Worm (Caenorhabditis elegans) whole organism, young adult: ENCODE results near the gene trm-1.

Experiments used
- B0261.1 ChIP-seq: sonication (generic microtip); optimal IDR thresholded peaks from 2 replicates; lab custom pipeline; 2016; ENCODE audit warnings: mild to moderate bottlenecking, missing genetic modification characterization, moderate library complexity, missing compliant biosample characterization
- B0336.3 ChIP-seq: fragments of 200-800 bp; sonication (Bioruptor generic); IDR thresholded peaks from 2 replicates; pipeline ENCODE4 v1.3.6; 2022; ENCODE audit warnings: missing genetic modification characterization, missing compliant biosample characterization
- D2030.7 ChIP-seq: fragments of 200-800 bp; sonication (Bioruptor generic); IDR thresholded peaks from 2 replicates; pipeline ENCODE4 v1.3.6; 2022; ENCODE audit warnings: missing genetic modification reagents, missing genetic modification characterization, missing compliant biosample characterization
- F33H1.4 ChIP-seq: fragments of 200-800 bp; sonication (Bioruptor generic); IDR thresholded peaks from 2 replicates; pipeline ENCODE4 v1.3.6; 2022; ENCODE audit warnings: missing genetic modification reagents, missing genetic modification characterization, missing compliant biosample characterization
- Y56A3A.18 ChIP-seq: fragments of 200-800 bp; sonication (Bioruptor generic); IDR thresholded peaks from 2 replicates; pipeline ENCODE4 v1.3.6; 2022; ENCODE audit warnings: missing genetic modification reagents, missing genetic modification characterization, missing compliant biosample characterization
- Y67H2A.10 ChIP-seq: fragments of 200-800 bp; sonication (Bioruptor generic); conservative IDR thresholded peaks from 2 replicates; pipeline ENCODE4 v1.3.6; 2022; ENCODE audit warnings: missing genetic modification reagents, missing genetic modification characterization, missing compliant biosample characterization
- Y79H2A.3 ChIP-seq: fragments of 200-800 bp; sonication (Bioruptor generic); conservative IDR thresholded peaks from 2 replicates; pipeline ENCODE4 v1.3.6; 2022; ENCODE audit warnings: missing genetic modification reagents, missing genetic modification characterization, missing compliant biosample characterization
- Y95B8A.8 ChIP-seq: fragments of 200-800 bp; sonication (Bioruptor generic); IDR thresholded peaks from 2 replicates; pipeline ENCODE4 v1.3.6; 2022; ENCODE audit warnings: missing genetic modification reagents, missing genetic modification characterization, missing compliant biosample characterization
- ZK185.1 ChIP-seq: sonication (generic microtip); optimal IDR thresholded peaks from 2 replicates; lab custom pipeline; 2016; ENCODE audit warnings: mild to moderate bottlenecking, missing genetic modification characterization, missing compliant biosample characterization; ENCODE audit not compliant: poor library complexity, severe bottlenecking
- attf-5 ChIP-seq: fragments of 200-800 bp; sonication (Bioruptor generic); optimal IDR thresholded peaks from 2 replicates; lab custom pipeline; 2018; ENCODE audit warnings: mild to moderate bottlenecking, missing genetic modification characterization, missing compliant biosample characterization
- bed-2 ChIP-seq: fragments of 200-800 bp; sonication (Bioruptor generic); IDR thresholded peaks from 2 replicates; pipeline ENCODE4 v1.3.6; 2022; ENCODE audit warnings: missing genetic modification reagents, missing genetic modification characterization, missing compliant biosample characterization
- chd-7 ChIP-seq: sonication (generic microtip); optimal IDR thresholded peaks from 2 replicates; lab custom pipeline; 2016; ENCODE audit warnings: mild to moderate bottlenecking, missing genetic modification characterization, moderate library complexity, missing compliant biosample characterization
- die-1 ChIP-seq: sonication (generic microtip); optimal IDR thresholded peaks from 2 replicates; lab custom pipeline; 2016; ENCODE audit warnings: missing genotype, mild to moderate bottlenecking, missing genetic modification characterization, missing compliant biosample characterization
- efl-1 ChIP-seq: fragments of 150-350 bp; optimal IDR thresholded peaks from 2 replicates; lab custom pipeline; 2014; ENCODE audit warnings: missing biosample characterization, missing genetic modification reagents, missing genetic modification characterization
- hlh-12 ChIP-seq: sonication (generic microtip); optimal IDR thresholded peaks from 2 replicates; lab custom pipeline; 2016; ENCODE audit warnings: missing genetic modification characterization, missing compliant biosample characterization
- hmg-1.2 ChIP-seq: fragments of 200-800 bp; sonication (Bioruptor generic); IDR thresholded peaks from 2 replicates; pipeline ENCODE4 v1.3.6; 2022; ENCODE audit warnings: missing genetic modification reagents, missing genetic modification characterization, missing compliant biosample characterization
- hsf-1 ChIP-seq: fragments of 200-800 bp; sonication (Bioruptor generic); IDR thresholded peaks from 2 replicates; pipeline ENCODE4 v1.3.6; 2022; ENCODE audit warnings: missing genetic modification reagents, missing genetic modification characterization, missing compliant biosample characterization
- lag-1 ChIP-seq: fragments of 200-800 bp; sonication (Bioruptor generic); IDR thresholded peaks from 2 replicates; pipeline ENCODE4 v1.3.6; 2022; ENCODE audit warnings: missing genetic modification reagents, missing genetic modification characterization, missing compliant biosample characterization
- let-526 ChIP-seq: fragments of 200-800 bp; sonication (Bioruptor generic); IDR thresholded peaks from 2 replicates; pipeline ENCODE4 v1.3.6; 2022; ENCODE audit warnings: missing genetic modification reagents, missing genetic modification characterization, missing compliant biosample characterization
- lin-26 ChIP-seq: fragments of 200-800 bp; sonication (Bioruptor generic); IDR thresholded peaks from 2 replicates; pipeline ENCODE4 v1.3.6; 2022; ENCODE audit warnings: missing genetic modification reagents, missing genetic modification characterization, missing compliant biosample characterization
- lin-35 ChIP-seq, 3 experiments: fragments of 150-350 bp in 2 of 3; sonication (generic microtip) in 1 of 3; optimal IDR thresholded peaks; 2 replicates each; lab custom pipeline; 2014 to 2018; ENCODE audit warnings: missing biosample characterization in 3 of 3, missing genetic modification characterization in 3 of 3, missing genetic modification reagents in 3 of 3
- lin-54 ChIP-seq: fragments of 200-800 bp; sonication (Bioruptor generic); optimal IDR thresholded peaks from 2 replicates; lab custom pipeline; 2018; ENCODE audit warnings: mild to moderate bottlenecking, missing genetic modification characterization, missing compliant biosample characterization
- lsl-1 ChIP-seq: fragments of 200-800 bp; sonication (Bioruptor generic); optimal IDR thresholded peaks from 2 replicates; lab custom pipeline; 2018; ENCODE audit warnings: mild to moderate bottlenecking, missing genetic modification characterization, moderate library complexity, missing compliant biosample characterization
- madf-10 ChIP-seq: sonication (generic microtip); optimal IDR thresholded peaks from 2 replicates; lab custom pipeline; 2016; ENCODE audit warnings: mild to moderate bottlenecking, missing genetic modification characterization, missing compliant biosample characterization
- madf-3 ChIP-seq: fragments of 200-800 bp; sonication (Bioruptor generic); IDR thresholded peaks from 2 replicates; pipeline ENCODE4 v1.3.6; 2022; ENCODE audit warnings: missing genetic modification reagents, missing genetic modification characterization, missing compliant biosample characterization
- madf-8 ChIP-seq: fragments of 200-800 bp; sonication (Bioruptor generic); conservative IDR thresholded peaks from 2 replicates; pipeline ENCODE4 v1.3.6; 2022; ENCODE audit warnings: missing genetic modification reagents, missing genetic modification characterization, missing compliant biosample characterization
- mcd-1 ChIP-seq: fragments of 200-800 bp; sonication (Bioruptor generic); IDR thresholded peaks from 2 replicates; pipeline ENCODE4 v1.3.6; 2022; ENCODE audit warnings: missing genetic modification reagents, missing genetic modification characterization, missing compliant biosample characterization
- mxl-1 ChIP-seq: sonication (generic microtip); optimal IDR thresholded peaks from 2 replicates; lab custom pipeline; 2016; ENCODE audit warnings: missing genetic modification characterization, missing compliant biosample characterization
- nfya-2 ChIP-seq: fragments of 200-800 bp; sonication (Bioruptor generic); IDR thresholded peaks from 2 replicates; pipeline ENCODE4 v1.3.6; 2022; ENCODE audit warnings: missing genetic modification reagents, missing genetic modification characterization, missing compliant biosample characterization
- nhr-80 ChIP-seq: sonication (generic microtip); optimal IDR thresholded peaks from 2 replicates; lab custom pipeline; 2016; ENCODE audit warnings: missing genetic modification characterization, missing compliant biosample characterization
- nhr-90 ChIP-seq: sonication (generic microtip); optimal IDR thresholded peaks from 2 replicates; lab custom pipeline; 2016; ENCODE audit warnings: missing genotype, mild to moderate bottlenecking, missing genetic modification characterization, missing compliant biosample characterization
- pbrm-1 ChIP-seq: fragments of 200-800 bp; sonication (Bioruptor generic); IDR thresholded peaks from 2 replicates; pipeline ENCODE4 v1.3.6; 2022; ENCODE audit warnings: missing genetic modification reagents, missing genetic modification characterization, missing compliant biosample characterization
- pha-4 ChIP-seq: fragments of 150-350 bp; sonication (generic microtip); optimal IDR thresholded peaks from 2 replicates; lab custom pipeline; 2014; ENCODE audit warnings: missing biosample characterization, missing genetic modification reagents, missing genetic modification characterization
- rec-8 ChIP-seq, 2 experiments: sonication (generic microtip); optimal IDR thresholded peaks; 2 replicates each; lab custom pipeline; 2016; ENCODE audit warnings: mild to moderate bottlenecking in 2 of 2, missing genetic modification characterization in 2 of 2, missing genetic modification reagents in 2 of 2, missing genotype in 2 of 2, missing biosample characterization in 1 of 2, missing compliant biosample characterization in 1 of 2, moderate library complexity in 1 of 2
- rpc-1 ChIP-seq, 2 experiments: fragments of 150-350 bp in 1 of 2; sonication (generic microtip) in 1 of 2; optimal IDR thresholded peaks; 2 replicates each; lab custom pipeline; 2014 to 2018; ENCODE audit warnings: missing biosample characterization in 1 of 2, missing genetic modification characterization in 1 of 2, missing genetic modification reagents in 1 of 2, missing genotype in 1 of 2
- snpc-4 ChIP-seq, 5 experiments: fragments of 150-350 bp in 1 of 5; sonication (generic microtip) in 4 of 5; optimal IDR thresholded peaks; 2 replicates each; lab custom pipeline; 2014 to 2018; ENCODE audit warnings: missing genetic modification characterization in 5 of 5, missing biosample characterization in 3 of 5, antibody characterized with exemption in 2 of 5, mild to moderate bottlenecking in 2 of 5, missing compliant biosample characterization in 2 of 5, missing genotype in 2 of 5, moderate library complexity in 2 of 5, missing genetic modification reagents in 1 of 5
- sptf-2 ChIP-seq: fragments of 200-800 bp; sonication (Bioruptor generic); optimal IDR thresholded peaks from 2 replicates; lab custom pipeline; 2018; ENCODE audit warnings: mild to moderate bottlenecking, missing genetic modification characterization, missing compliant biosample characterization
- tbp1 ChIP-seq: fragments of 200-800 bp; sonication (Bioruptor generic); optimal IDR thresholded peaks from 2 replicates; lab custom pipeline; 2018; ENCODE audit warnings: mild to moderate bottlenecking, missing genetic modification characterization, missing compliant biosample characterization
- unc-130 ChIP-seq: sonication (generic microtip); optimal IDR thresholded peaks from 2 replicates; lab custom pipeline; 2016; ENCODE audit warnings: missing genetic modification reagents, missing genetic modification characterization, missing compliant biosample characterization
- ztf-18 ChIP-seq: sonication (generic microtip); optimal IDR thresholded peaks from 2 replicates; lab custom pipeline; 2016; ENCODE audit warnings: missing genotype, mild to moderate bottlenecking, missing genetic modification characterization, missing compliant biosample characterization
- ztf-26 ChIP-seq: sonication (generic microtip); optimal IDR thresholded peaks from 2 replicates; lab custom pipeline; 2017; ENCODE audit warnings: missing genetic modification characterization, missing compliant biosample characterization
- ztf-3 ChIP-seq: fragments of 200-800 bp; sonication (Bioruptor generic); optimal IDR thresholded peaks from 2 replicates; lab custom pipeline; 2018; ENCODE audit warnings: mild to moderate bottlenecking, missing genetic modification characterization, missing compliant biosample characterization
- ztf-6 ChIP-seq: fragments of 200-800 bp; sonication (Bioruptor generic); IDR thresholded peaks from 2 replicates; pipeline ENCODE4 v1.3.6; 2022; ENCODE audit warnings: missing genetic modification reagents, missing genetic modification characterization, missing compliant biosample characterization

trm-1 gene

DNA sequence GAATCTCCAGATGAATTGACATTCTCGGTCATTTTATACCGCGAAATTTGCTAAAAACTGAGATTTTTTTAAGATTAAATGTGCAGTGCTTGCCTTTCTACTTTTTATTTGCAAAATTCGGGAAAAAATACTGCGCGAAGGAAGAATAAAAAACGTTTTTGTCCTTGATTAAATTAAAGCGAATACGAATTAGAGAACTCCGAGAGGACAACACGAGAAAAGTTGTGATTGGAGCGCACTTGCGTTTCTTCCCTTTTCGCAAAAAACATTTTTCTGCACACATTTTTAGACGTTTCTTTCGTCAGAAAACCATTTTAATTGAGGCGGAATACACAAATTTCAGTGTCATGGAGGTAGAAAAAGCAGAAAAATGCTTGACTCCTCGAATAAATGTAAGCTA is at the start of gene trm-1, which contains the start of gene ints-2:
Gene trm-1 (minus strand): TSS at position 175 of the 400 bp plus-strand sequence.
Gene ints-2 (plus strand): TSS at position 249 of the 400 bp plus-strand sequence.
- TF ChIP-seq hmg-1.2 (0 out of 2 replicates have a peak, but pooled peaks have one; percentile 19), mcd-1 (GFP tag; lab: Robert Waterston, UW) (peak; percentile 96), snpc-4 (GFP tag; optimal IDR thresholded peaks at IDR 0.05; lab: Kevin White, UChicago) (no peak), snpc-4 (tag; optimal IDR thresholded peaks at IDR 0.05; lab: Kevin White, UChicago) (peak in 1 of 4 experiments; percentile 45), lsl-1 (peak; percentile 4), F33H1.4 (peak; percentile 21; the same call in 1 of the 2 replicates), lin-35 (GFP tag; optimal IDR thresholded peaks at IDR 0.05; lab: Kevin White, UChicago) (peak in 1 of 3 experiments; percentile 36), Y95B8A.8 (no peak), lin-54 (GFP tag; lab: Kevin White, UChicago) (peak; percentile 10), Y67H2A.10 (GFP tag; lab: Robert Waterston, UW) (no peak), madf-8 (GFP tag; lab: Robert Waterston, UW) (no peak), attf-5 (GFP tag; lab: Kevin White, UChicago) (peak; percentile 20), let-526 (no peak), ZK185.1 (tag; lab: Kevin White, UChicago) (peak; percentile 27), ztf-26 (no peak), efl-1 (GFP tag; lab: Kevin White, UChicago) (peak; percentile 21)

- TF ChIP-seq Y56A3A.18 (GFP tag; lab: Robert Waterston, UW) (no peak), hlh-12 (tag; lab: Kevin White, UChicago) (no peak), nhr-80 (tag; lab: Kevin White, UChicago) (peak; percentile 22)
Measured at ce11 chrV:14231656-14232055, 46.2 kb upstream of the trm-1 start.

DNA sequence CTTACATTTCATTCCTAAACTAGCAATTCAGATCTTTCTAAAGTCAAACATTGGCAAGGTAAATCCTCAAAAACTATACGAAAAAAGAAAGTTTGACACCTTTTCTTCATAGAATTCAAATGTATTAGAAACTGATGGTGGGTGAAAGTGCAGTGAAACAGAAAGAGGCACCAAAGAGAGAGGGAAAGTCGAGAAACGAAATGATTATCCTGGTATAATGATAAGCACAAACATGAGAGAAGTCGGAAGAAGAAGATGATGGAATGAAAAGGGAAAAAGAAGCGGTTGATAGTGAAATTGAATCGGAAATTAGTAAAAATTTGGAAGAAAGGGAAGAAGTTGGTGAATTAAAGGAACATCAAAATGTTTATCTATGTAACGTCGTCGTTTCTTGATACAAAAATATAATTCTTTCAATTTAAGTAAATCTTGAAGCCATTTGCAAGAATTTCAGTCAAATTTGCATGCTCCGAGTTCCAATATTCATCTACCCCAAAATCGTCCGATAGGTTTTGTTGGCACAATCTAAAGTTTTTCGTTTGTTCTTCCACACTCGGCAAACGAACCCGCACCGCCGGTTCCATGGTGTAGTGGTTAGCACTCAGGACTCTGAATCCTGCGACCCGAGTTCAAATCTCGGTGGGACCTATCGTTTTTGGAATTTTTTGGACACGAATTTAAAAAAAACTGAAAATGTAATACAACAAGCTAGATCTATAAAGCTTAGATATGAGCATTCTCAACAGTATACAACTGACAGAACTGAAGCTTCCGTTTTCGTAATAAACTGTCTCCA is 45.6 kb upstream of the trm-1 start:
- TF ChIP-seq die-1 (tag; lab: Kevin White, UChicago) (peak; percentile 37), nfya-2 (no peak), sptf-2 (GFP tag; lab: Kevin White, UChicago) (no peak), rpc-1 (optimal IDR thresholded peaks at IDR 0.05; lab: Kevin White, UChicago) (peak; percentile 55), rpc-1 (tag; optimal IDR thresholded peaks at IDR 0.05; lab: Kevin White, UChicago) (peak; percentile 80), snpc-4 (GFP tag; optimal IDR thresholded peaks at IDR 0.05; lab: Kevin White, UChicago) (peak; percentile 0), snpc-4 (tag; optimal IDR thresholded peaks at IDR 0.05; lab: Kevin White, UChicago) (peak in 1 of 4 experiments; percentile 12), madf-10 (tag; lab: Kevin White, UChicago) (no peak), ztf-3 (GFP tag; lab: Kevin White, UChicago) (no peak), chd-7 (tag; lab: Kevin White, UChicago) (peak; percentile 1), madf-3 (GFP tag; lab: Robert Waterston, UW) (no peak), ztf-18 (peak; percentile 31), Y79H2A.3 (no peak), pha-4 (tag; lab: Kevin White, UChicago) (no peak), nhr-90 (tag; lab: Kevin White, UChicago) (no peak), ztf-6 (no peak), efl-1 (GFP tag; lab: Kevin White, UChicago) (no peak), bed-2 (GFP tag; lab: Robert Waterston, UW) (no peak), unc-130 (no peak), lag-1 (no peak), rec-8 (tag; optimal IDR thresholded peaks at IDR 0.05; lab: Kevin White, UChicago) (no peak), D2030.7 (GFP tag; lab: Robert Waterston, UW) (peak; percentile 51; the same call in 1 of the 2 replicates), pbrm-1 (peak; percentile 61; the same call in 1 of the 2 replicates), B0261.1 (tag; lab: Kevin White, UChicago) (peak; percentile 69), B0336.3 (GFP tag; lab: Robert Waterston, UW) (no peak), hsf-1 (GFP tag; lab: Robert Waterston, UW) (no peak), lin-26 (peak; percentile 73; the same call in 1 of the 2 replicates), mxl-1 (tag; lab: Kevin White, UChicago) (peak; percentile 7), tbp1 (GFP tag; lab: Kevin White, UChicago) (peak; percentile 88)
